Fruit fly (Drosophila melanogaster) whole organism, embryonic: ENCODE data around the gene Pxd.

Source experiments
- Adf1 ChIP-seq: fragments of 200-800 bp; sonication (Bioruptor generic); IDR thresholded peaks from 2 replicates; pipeline ENCODE4 v1.3.6; 2022; ENCODE audit warnings: missing biosample characterization, missing genetic modification characterization
- Antp ChIP-seq: fragments of 200-800 bp; sonication (Bioruptor generic); optimal IDR thresholded peaks from 3 replicates; lab custom pipeline; 2016; ENCODE audit warnings: missing biosample characterization, missing genetic modification characterization
- Atf3 ChIP-seq: fragments of 200-800 bp; sonication (Bioruptor generic); optimal IDR thresholded peaks from 3 replicates; lab custom pipeline; 2016; ENCODE audit warnings: missing biosample characterization, missing genetic modification characterization
- Atf6 ChIP-seq: fragments of 200-800 bp; sonication (Bioruptor generic); IDR thresholded peaks from 2 replicates; pipeline ENCODE4 v1.3.6; 2022; ENCODE audit warnings: missing biosample characterization, missing genetic modification characterization
- B-H1 ChIP-seq: fragments of 200-800 bp; sonication (Bioruptor generic); IDR thresholded peaks from 3 replicates; pipeline ENCODE4 v1.3.6; 2022; ENCODE audit warnings: missing biosample characterization, missing genetic modification characterization
- CG10321 ChIP-seq: fragments of 200-800 bp; sonication (Bioruptor generic); IDR thresholded peaks from 2 replicates; pipeline ENCODE4 v1.3.6; 2022; ENCODE audit warnings: missing biosample characterization, missing genetic modification characterization
- CG11456 ChIP-seq: fragments of 200-800 bp; sonication (Bioruptor generic); IDR thresholded peaks from 3 replicates; pipeline ENCODE4 v1.3.6; 2022; ENCODE audit warnings: missing biosample characterization, missing genetic modification characterization
- CG12071 ChIP-seq: fragments of 200-800 bp; sonication (Bioruptor generic); optimal IDR thresholded peaks from 3 replicates; lab custom pipeline; 2018; ENCODE audit warnings: missing biosample characterization, mild to moderate bottlenecking, missing genetic modification characterization
- CG12299 ChIP-seq: fragments of 200-800 bp; sonication (Bioruptor generic); optimal IDR thresholded peaks from 2 replicates; lab custom pipeline; 2018; ENCODE audit warnings: missing biosample characterization, mild to moderate bottlenecking, missing genetic modification characterization
- CG13123 ChIP-seq: fragments of 200-800 bp; sonication (Bioruptor generic); optimal IDR thresholded peaks from 2 replicates; lab custom pipeline; 2016; ENCODE audit warnings: missing biosample characterization, missing genetic modification characterization
- CG14050 ChIP-seq: fragments of 200-800 bp; sonication (Bioruptor generic); IDR thresholded peaks from 3 replicates; pipeline ENCODE4 v1.3.6; 2022; ENCODE audit warnings: missing biosample characterization, missing genetic modification characterization
- CG14667 ChIP-seq: fragments of 200-800 bp; sonication (Bioruptor generic); IDR thresholded peaks from 2 replicates; pipeline ENCODE4 v1.3.6; 2022; ENCODE audit warnings: missing biosample characterization, missing genetic modification characterization
- CG1529 ChIP-seq: fragments of 200-800 bp; sonication (Bioruptor generic); optimal IDR thresholded peaks from 3 replicates; lab custom pipeline; 2018; ENCODE audit warnings: missing biosample characterization, missing genetic modification characterization
- CG15514 ChIP-seq: fragments of 200-800 bp; sonication (Bioruptor generic); optimal IDR thresholded peaks from 3 replicates; lab custom pipeline; 2017; ENCODE audit warnings: missing biosample characterization, missing genetic modification characterization, mild to moderate bottlenecking, moderate library complexity, missing genetic modification reagents
- CG1603 ChIP-seq: fragments of 200-800 bp; sonication (Bioruptor generic); optimal IDR thresholded peaks from 2 replicates; lab custom pipeline; 2019; ENCODE audit warnings: missing biosample characterization, mild to moderate bottlenecking, missing genetic modification characterization, moderate library complexity
- CG18599 ChIP-seq: fragments of 200-800 bp; sonication (Bioruptor generic); optimal IDR thresholded peaks from 3 replicates; lab custom pipeline; 2017; ENCODE audit warnings: missing biosample characterization, missing genetic modification characterization, mild to moderate bottlenecking, moderate library complexity, missing genetic modification reagents
- CG2120 ChIP-seq: fragments of 200-800 bp; sonication (Bioruptor generic); optimal IDR thresholded peaks from 3 replicates; lab custom pipeline; 2016; ENCODE audit warnings: missing biosample characterization, missing genetic modification characterization
- CG6689 ChIP-seq: fragments of 200-800 bp; sonication (Bioruptor generic); IDR thresholded peaks from 2 replicates; pipeline ENCODE4 v1.3.6; 2022; ENCODE audit warnings: missing biosample characterization, missing genetic modification characterization
- CG7786 ChIP-seq: fragments of 200-800 bp; sonication (Bioruptor generic); optimal IDR thresholded peaks from 2 replicates; lab custom pipeline; 2016; ENCODE audit warnings: missing biosample characterization, missing genetic modification characterization
- CG8089 ChIP-seq: fragments of 200-800 bp; sonication (Bioruptor generic); optimal IDR thresholded peaks from 3 replicates; lab custom pipeline; 2016; ENCODE audit warnings: missing biosample characterization, missing genetic modification characterization
- CkIIα-i1 ChIP-seq: fragments of 200-800 bp; sonication (Bioruptor generic); IDR thresholded peaks from 2 replicates; pipeline ENCODE4 v1.3.6; 2022; ENCODE audit warnings: missing biosample characterization, missing genetic modification characterization
- E2f2 ChIP-seq: fragments of 200-800 bp; sonication (Bioruptor generic); IDR thresholded peaks from 2 replicates; pipeline ENCODE4 v1.3.6; 2022; ENCODE audit warnings: missing biosample characterization, missing genetic modification characterization
- HHEX ChIP-seq: fragments of 200-800 bp; sonication (Bioruptor generic); optimal IDR thresholded peaks from 3 replicates; lab custom pipeline; 2017; ENCODE audit warnings: missing biosample characterization, mild to moderate bottlenecking, missing genetic modification characterization, missing genetic modification reagents
- HLH3B ChIP-seq: fragments of 200-800 bp; sonication (Bioruptor generic); IDR thresholded peaks from 2 replicates; pipeline ENCODE4 v1.3.6; 2022; ENCODE audit warnings: missing biosample characterization, missing genetic modification characterization
- Hey ChIP-seq: fragments of 200-800 bp; sonication (Bioruptor generic); optimal IDR thresholded peaks from 3 replicates; lab custom pipeline; 2018; ENCODE audit warnings: missing biosample characterization, mild to moderate bottlenecking, missing genetic modification characterization
- HmgZ ChIP-seq: fragments of 200-800 bp; sonication (Bioruptor generic); optimal IDR thresholded peaks from 2 replicates; lab custom pipeline; 2018; ENCODE audit warnings: missing biosample characterization, mild to moderate bottlenecking, missing genetic modification characterization
- Kr ChIP-seq: fragments of 200-800 bp; sonication (Bioruptor generic); optimal IDR thresholded peaks from 2 replicates; lab custom pipeline; 2017; ENCODE audit warnings: missing biosample characterization, mild to moderate bottlenecking, missing genetic modification characterization
- MESR4 ChIP-seq: fragments of 200-800 bp; sonication (Bioruptor generic); optimal IDR thresholded peaks from 2 replicates; lab custom pipeline; 2018; ENCODE audit warnings: missing biosample characterization, mild to moderate bottlenecking, missing genetic modification characterization, moderate library complexity
- Mrtf ChIP-seq: fragments of 200-800 bp; sonication (Bioruptor generic); IDR thresholded peaks from 3 replicates; pipeline ENCODE4 v1.3.6; 2022; ENCODE audit warnings: missing biosample characterization, missing genetic modification characterization
- NC2α ChIP-seq: fragments of 200-800 bp; sonication (Bioruptor generic); optimal IDR thresholded peaks from 2 replicates; lab custom pipeline; 2016; ENCODE audit warnings: missing biosample characterization, missing genetic modification characterization
- Scr ChIP-seq: fragments of 200-800 bp; sonication (Bioruptor generic); IDR thresholded peaks from 2 replicates; pipeline ENCODE4 v1.3.6; 2022; ENCODE audit warnings: missing biosample characterization, missing genetic modification characterization; ENCODE audit not compliant: partially characterized antibody
- Trl ChIP-seq, 3 experiments: fragments of >200 bp in 2 of 3; fragments of 200-800 bp in 1 of 3; sonication (Bioruptor generic) in 1 of 3; optimal IDR thresholded peaks; 2 replicates in 1 of 3; 3 replicates in 2 of 3; lab custom pipeline; 2016 to 2017; ENCODE audit warnings: missing biosample characterization in 1 of 3, missing genetic modification characterization in 1 of 3
- bcd ChIP-seq: fragments of 200-800 bp; sonication (Bioruptor generic); optimal IDR thresholded peaks from 2 replicates; lab custom pipeline; 2017; ENCODE audit warnings: missing biosample characterization, mild to moderate bottlenecking, missing genetic modification characterization
- chif ChIP-seq, 2 experiments: fragments of 200-800 bp; sonication (Bioruptor generic); optimal IDR thresholded peaks; 3 replicates each; lab custom pipeline; 2016; ENCODE audit warnings: missing biosample characterization in 2 of 2, missing genetic modification characterization in 2 of 2
- croc ChIP-seq: fragments of 200-800 bp; sonication (Bioruptor generic); conservative IDR thresholded peaks from 3 replicates; pipeline ENCODE4 v1.3.6; 2022; ENCODE audit warnings: missing biosample characterization, missing genetic modification characterization
- dpn ChIP-seq, 2 experiments: fragments of 200-800 bp; sonication (Bioruptor generic); optimal IDR thresholded peaks; 3 replicates each; lab custom pipeline; 2016; ENCODE audit warnings: missing biosample characterization in 2 of 2, missing genetic modification characterization in 2 of 2
- gsb-n ChIP-seq: fragments of 200-800 bp; sonication (Bioruptor generic); optimal IDR thresholded peaks from 3 replicates; lab custom pipeline; 2018; ENCODE audit warnings: missing biosample characterization, mild to moderate bottlenecking, missing genetic modification characterization
- jing ChIP-seq: fragments of 200-800 bp; sonication (Bioruptor generic); optimal IDR thresholded peaks from 2 replicates; lab custom pipeline; 2018; ENCODE audit warnings: missing biosample characterization, mild to moderate bottlenecking, missing genetic modification characterization
- lov ChIP-seq, 2 experiments: fragments of 200-800 bp in 1 of 2; fragments of >200 bp in 1 of 2; sonication (Bioruptor generic) in 1 of 2; IDR thresholded peaks in 1 of 2; optimal IDR thresholded peaks in 1 of 2; 2 replicates in 1 of 2; 3 replicates in 1 of 2; pipeline versions ENCODE4 v1.3.6 to Lab custom; 2017 to 2022; ENCODE audit warnings: missing biosample characterization in 1 of 2, missing genetic modification characterization in 1 of 2
- maf-S ChIP-seq: fragments of 200-800 bp; sonication (Bioruptor generic); optimal IDR thresholded peaks from 2 replicates; lab custom pipeline; 2016; ENCODE audit warnings: missing biosample characterization, missing genetic modification characterization
- mld ChIP-seq: fragments of 200-800 bp; sonication (Bioruptor generic); IDR thresholded peaks from 3 replicates; pipeline ENCODE4 v1.3.6; 2022; ENCODE audit warnings: missing biosample characterization, missing genetic modification characterization; ENCODE audit not compliant: partially characterized antibody
- pan ChIP-seq, 4 experiments: fragments of >200 bp in 3 of 4; fragments of 200-800 bp in 1 of 4; sonication (Bioruptor generic) in 1 of 4; optimal IDR thresholded peaks in 3 of 4; IDR thresholded peaks in 1 of 4; 2 replicates each; pipeline versions ENCODE4 v1.3.6 to Lab custom; 2017 to 2022; ENCODE audit warnings: missing biosample characterization in 2 of 4, missing genetic modification characterization in 2 of 4, mixed read lengths in 1 of 4
- phol ChIP-seq: fragments of 200-800 bp; sonication (Bioruptor generic); optimal IDR thresholded peaks from 3 replicates; lab custom pipeline; 2018; ENCODE audit warnings: missing biosample characterization, mild to moderate bottlenecking, missing genetic modification characterization, moderate library complexity
- ranshi ChIP-seq: fragments of 200-800 bp; sonication (Bioruptor generic); IDR thresholded peaks from 2 replicates; pipeline ENCODE4 v1.3.6; 2022; ENCODE audit warnings: missing biosample characterization, missing genetic modification characterization
- slbo ChIP-seq: fragments of 200-800 bp; sonication (Bioruptor generic); IDR thresholded peaks from 2 replicates; pipeline ENCODE4 v1.3.6; 2022; ENCODE audit warnings: missing biosample characterization, missing genetic modification characterization
- sob ChIP-seq: fragments of 200-800 bp; sonication (Bioruptor generic); IDR thresholded peaks from 2 replicates; pipeline ENCODE4 v1.3.6; 2022; ENCODE audit warnings: missing biosample characterization, missing genetic modification characterization
- ssp ChIP-seq: fragments of 200-800 bp; sonication (Bioruptor generic); IDR thresholded peaks from 2 replicates; pipeline ENCODE4 v1.3.6; 2022; ENCODE audit warnings: missing biosample characterization, missing genetic modification characterization
- z ChIP-seq: fragments of 200-800 bp; sonication (Bioruptor generic); IDR thresholded peaks from 3 replicates; pipeline ENCODE4 v1.3.6; 2022; ENCODE audit warnings: missing biosample characterization, missing genetic modification characterization

The Pxd gene

dm6 chr3R:17053415-17054177 is 39.2 kb downstream of the Pxd start, which contains the start of gene Dad (continued):
- TF ChIP-seq mld (GFP tag; lab: Robert Waterston, UW), result no peak
- TF ChIP-seq maf-S, result no peak
- TF ChIP-seq sob (GFP tag; lab: Robert Waterston, UW), result no peak
- peak; percentile 18 for TF ChIP-seq CG2120 (GFP tag; lab: Kevin White, UChicago)
- no peak for TF ChIP-seq CG8089 (GFP tag; lab: Kevin White, UChicago)
- no peak for TF ChIP-seq B-H1 (GFP tag; lab: Robert Waterston, UW)
- peak; percentile 99 to 100 for TF ChIP-seq Trl (optimal IDR thresholded peaks at IDR 0.05; lab: Kevin White, UChicago)
- peak; percentile 77 for TF ChIP-seq Trl (GFP tag; optimal IDR thresholded peaks at IDR 0.05; lab: Kevin White, UChicago)
- TF ChIP-seq MESR4 (GFP tag; lab: Kevin White, UChicago), result no peak
- no peak for TF ChIP-seq phol (tag; lab: Kevin White, UChicago)
- no peak for TF ChIP-seq z (GFP tag; lab: Robert Waterston, UW)
- TF ChIP-seq jing (GFP tag; lab: Kevin White, UChicago), result no peak
- no peak for TF ChIP-seq CG11456
- TF ChIP-seq CkIIα-i1, result no peak
- peak; percentile 9; the same call in 1 of the 2 replicates for TF ChIP-seq Adf1
- no peak for TF ChIP-seq bcd (GFP tag; lab: Kevin White, UChicago)
- TF ChIP-seq dpn (GFP tag; optimal IDR thresholded peaks at IDR 0.05; lab: Kevin White, UChicago), result no peak
- TF ChIP-seq Atf3 (GFP tag; lab: Kevin White, UChicago), result no peak
- TF ChIP-seq CG6689, result no peak
- peak; percentile 12 for TF ChIP-seq CG1603 (tag; lab: Kevin White, UChicago)
- no peak for TF ChIP-seq CG12071 (GFP tag; lab: Kevin White, UChicago)
- no peak for TF ChIP-seq Hey (tag; lab: Kevin White, UChicago)
- TF ChIP-seq pan (optimal IDR thresholded peaks at IDR 0.05; lab: Kevin White, UChicago), result no peak
- no peak for TF ChIP-seq pan (GFP tag; optimal IDR thresholded peaks at IDR 0.05 in 1 of 2, IDR thresholded peaks at IDR 0.05 in 1 of 2)
- no peak for TF ChIP-seq Kr (GFP tag; lab: Kevin White, UChicago)
- no peak for TF ChIP-seq gsb-n (tag; lab: Kevin White, UChicago)
- no peak for TF ChIP-seq lov (optimal IDR thresholded peaks at IDR 0.05; lab: Kevin White, UChicago)
- no peak for TF ChIP-seq lov (GFP tag; IDR thresholded peaks at IDR 0.05; lab: Robert Waterston, UW)
- no peak for TF ChIP-seq CG7786
- peak; percentile 91 for TF ChIP-seq E2f2 (GFP tag; lab: Robert Waterston, UW)
- TF ChIP-seq CG14050 (GFP tag; lab: Robert Waterston, UW), result no peak
- 0 out of 2 replicates have a peak, but pooled peaks have one; percentile 28 for TF ChIP-seq slbo (GFP tag; lab: Robert Waterston, UW)
- no peak for TF ChIP-seq chif (GFP tag; optimal IDR thresholded peaks at IDR 0.05; lab: Kevin White, UChicago)
- TF ChIP-seq croc (GFP tag; lab: Robert Waterston, UW), result no peak
- no peak for TF ChIP-seq CG18599 (GFP tag; lab: Kevin White, UChicago)
- no peak for TF ChIP-seq HHEX (GFP tag; lab: Kevin White, UChicago)
- peak; percentile 33 for TF ChIP-seq HmgZ
- no peak for TF ChIP-seq Antp (GFP tag; lab: Kevin White, UChicago)
- TF ChIP-seq CG10321 (GFP tag; lab: Robert Waterston, UW), result no peak
- TF ChIP-seq CG1529, result no peak
- no peak; the same call in 1 of the 2 replicates for TF ChIP-seq ranshi (GFP tag; lab: Robert Waterston, UW)
- no peak for TF ChIP-seq ssp
- TF ChIP-seq Atf6 (GFP tag; lab: Robert Waterston, UW), result no peak
- TF ChIP-seq Scr (GFP tag; lab: Robert Waterston, UW), result 0 out of 2 replicates have a peak, but pooled peaks have one; percentile 38
- no peak for TF ChIP-seq CG13123 (GFP tag; lab: Kevin White, UChicago)
- TF ChIP-seq HLH3B, result 0 out of 2 replicates have a peak, but pooled peaks have one; percentile 8
- TF ChIP-seq CG14667 (GFP tag; lab: Robert Waterston, UW), result no peak
- no peak for TF ChIP-seq Mrtf (GFP tag; lab: Robert Waterston, UW)
- peak; percentile 5 for TF ChIP-seq NC2α (GFP tag; lab: Kevin White, UChicago)
- TF ChIP-seq CG12299 (tag; lab: Kevin White, UChicago), result peak; percentile 19
- TF ChIP-seq CG15514 (GFP tag; lab: Kevin White, UChicago), result peak; percentile 24
